Worm (Caenorhabditis elegans) whole organism, L4 larva: ENCODE results near the gene F13B12.1.

Experiments used
- F10B5.3 ChIP-seq: sonication (generic microtip); optimal IDR thresholded peaks from 2 replicates; lab custom pipeline; 2016; ENCODE audit warnings: mild to moderate bottlenecking, missing genetic modification characterization, missing compliant biosample characterization
- F26F4.8 ChIP-seq: fragments of 200-800 bp; sonication (Bioruptor generic); conservative IDR thresholded peaks from 2 replicates; pipeline ENCODE4 v1.3.6; 2022; ENCODE audit warnings: missing genetic modification characterization, missing compliant biosample characterization
- F44E2.7 ChIP-seq: fragments of 200-800 bp; sonication (Bioruptor generic); IDR thresholded peaks from 2 replicates; pipeline ENCODE4 v2.1.2; 2022; ENCODE audit warnings: missing genetic modification characterization, missing compliant biosample characterization
- F49E8.2 ChIP-seq: sonication (generic microtip); optimal IDR thresholded peaks from 2 replicates; lab custom pipeline; 2016; ENCODE audit warnings: missing compliant biosample characterization, mild to moderate bottlenecking, missing genetic modification characterization, borderline replicate concordance
- T20F7.1 ChIP-seq: fragments of 200-800 bp; sonication (Bioruptor generic); optimal IDR thresholded peaks from 2 replicates; lab custom pipeline; 2018; ENCODE audit warnings: mild to moderate bottlenecking, missing genetic modification characterization, missing compliant biosample characterization
- Y5F2A.4 ChIP-seq: fragments of 200-800 bp; sonication (Bioruptor generic); optimal IDR thresholded peaks from 2 replicates; lab custom pipeline; 2018; ENCODE audit warnings: mild to moderate bottlenecking, missing genetic modification characterization, missing compliant biosample characterization
- ama-1 ChIP-seq: fragments of 150-350 bp; optimal IDR thresholded peaks from 2 replicates; lab custom pipeline; 2014; ENCODE audit warnings: inconsistent platforms, mixed read lengths
- arid-1 ChIP-seq: fragments of 200-800 bp; sonication (Bioruptor generic); conservative IDR thresholded peaks from 2 replicates; pipeline ENCODE4 v1.3.6; 2022; ENCODE audit warnings: missing genetic modification reagents, missing genetic modification characterization, missing compliant biosample characterization
- attf-4 ChIP-seq: sonication (generic microtip); optimal IDR thresholded peaks from 3 replicates; lab custom pipeline; 2017; ENCODE audit warnings: missing biosample characterization, missing genetic modification characterization
- ceh-20 ChIP-seq: fragments of 200-800 bp; sonication (Bioruptor generic); IDR thresholded peaks from 2 replicates; pipeline ENCODE4 v1.3.6; 2022; ENCODE audit warnings: missing genetic modification reagents, missing genetic modification characterization, missing compliant biosample characterization
- ceh-28 ChIP-seq: fragments of 150-350 bp; optimal IDR thresholded peaks from 2 replicates; lab custom pipeline; 2014; ENCODE audit warnings: missing biosample characterization, missing genetic modification reagents, missing genetic modification characterization
- ceh-32 ChIP-seq: sonication (generic microtip); optimal IDR thresholded peaks from 2 replicates; lab custom pipeline; 2016; ENCODE audit warnings: mild to moderate bottlenecking, missing genetic modification characterization, missing compliant biosample characterization; ENCODE audit not compliant: poor library complexity
- ceh-62 ChIP-seq: sonication (generic microtip); optimal IDR thresholded peaks from 2 replicates; lab custom pipeline; 2017; ENCODE audit warnings: missing biosample characterization, missing genetic modification characterization
- daf-19 ChIP-seq: fragments of 200-800 bp; sonication (Bioruptor generic); conservative IDR thresholded peaks from 2 replicates; pipeline ENCODE4 v1.3.6; 2022; ENCODE audit warnings: missing genetic modification characterization, missing compliant biosample characterization
- daf-8 ChIP-seq: fragments of 200-800 bp; sonication (Bioruptor generic); IDR thresholded peaks from 2 replicates; pipeline ENCODE4 v1.3.6; 2022; ENCODE audit warnings: missing genetic modification characterization, missing compliant biosample characterization
- dmd-6 ChIP-seq: fragments of 200-800 bp; sonication (Bioruptor generic); IDR thresholded peaks from 2 replicates; pipeline ENCODE4 v1.3.6; 2022; ENCODE audit warnings: missing genetic modification reagents, missing genetic modification characterization, missing compliant biosample characterization
- dmd-8 ChIP-seq: fragments of 200-800 bp; sonication (Bioruptor generic); IDR thresholded peaks from 2 replicates; pipeline ENCODE4 v1.3.6; 2022; ENCODE audit warnings: missing genetic modification characterization, missing compliant biosample characterization
- duxl-1 ChIP-seq: sonication (generic microtip); optimal IDR thresholded peaks from 2 replicates; lab custom pipeline; 2016; ENCODE audit warnings: mild to moderate bottlenecking, missing genetic modification characterization, moderate library complexity, missing compliant biosample characterization; ENCODE audit not compliant: poor library complexity
- egl-43 ChIP-seq: fragments of 200-800 bp; sonication (Bioruptor generic); IDR thresholded peaks from 2 replicates; pipeline ENCODE4 v1.3.6; 2022; ENCODE audit warnings: missing genetic modification reagents, missing genetic modification characterization, missing compliant biosample characterization
- fos-1 ChIP-seq: fragments of 150-350 bp; optimal IDR thresholded peaks from 2 replicates; lab custom pipeline; 2014; ENCODE audit warnings: missing biosample characterization, missing genetic modification characterization
- gei-8 ChIP-seq: fragments of 200-800 bp; sonication (Bioruptor generic); optimal IDR thresholded peaks from 2 replicates; lab custom pipeline; 2018; ENCODE audit warnings: mild to moderate bottlenecking, missing genetic modification characterization, missing compliant biosample characterization
- hif-1 ChIP-seq, 2 experiments: sonication (generic microtip); optimal IDR thresholded peaks; 2 replicates each; lab custom pipeline; 2016 to 2017; ENCODE audit warnings: missing compliant biosample characterization in 2 of 2, missing genetic modification characterization in 2 of 2, missing genetic modification reagents in 2 of 2, missing genotype in 2 of 2, mild to moderate bottlenecking in 1 of 2
- hmg-1.1 ChIP-seq: fragments of 200-800 bp; sonication (Bioruptor generic); IDR thresholded peaks from 2 replicates; pipeline ENCODE4 v1.3.6; 2022; ENCODE audit warnings: missing genetic modification reagents, missing genetic modification characterization, missing compliant biosample characterization
- lin-1 ChIP-seq: fragments of 200-800 bp; sonication (Bioruptor generic); IDR thresholded peaks from 2 replicates; pipeline ENCODE4 v1.3.6; 2022; ENCODE audit warnings: missing genetic modification reagents, missing genetic modification characterization, missing compliant biosample characterization
- lin-13 ChIP-seq: fragments of 150-350 bp; optimal IDR thresholded peaks from 2 replicates; lab custom pipeline; 2014; ENCODE audit warnings: missing biosample characterization, missing genetic modification reagents, missing genetic modification characterization
- lin-15B ChIP-seq: fragments of 150-350 bp; sonication (generic microtip); optimal IDR thresholded peaks from 3 replicates; lab custom pipeline; 2014; ENCODE audit warnings: missing biosample characterization, missing genetic modification characterization
- lin-29 ChIP-seq: fragments of 200-800 bp; sonication (Bioruptor generic); IDR thresholded peaks from 2 replicates; pipeline ENCODE4 v1.3.6; 2022; ENCODE audit warnings: missing genetic modification reagents, missing genetic modification characterization, missing compliant biosample characterization
- lin-38 ChIP-seq: fragments of 200-800 bp; sonication (Bioruptor generic); IDR thresholded peaks from 2 replicates; pipeline ENCODE4 v1.3.6; 2022; ENCODE audit warnings: missing genetic modification reagents, missing genetic modification characterization, missing compliant biosample characterization
- lin-39 ChIP-seq: fragments of 150-350 bp; optimal IDR thresholded peaks from 2 replicates; lab custom pipeline; 2014; ENCODE audit warnings: missing biosample characterization, missing genetic modification reagents, missing genetic modification characterization
- lir-3 ChIP-seq: sonication (generic microtip); optimal IDR thresholded peaks from 2 replicates; lab custom pipeline; 2016; ENCODE audit warnings: mild to moderate bottlenecking, missing genetic modification characterization, missing compliant biosample characterization
- mdl-1 ChIP-seq, 2 experiments: fragments of 150-350 bp in 1 of 2; sonication (generic microtip) in 1 of 2; optimal IDR thresholded peaks; 2 replicates each; lab custom pipeline; 2014 to 2017; ENCODE audit warnings: missing biosample characterization in 2 of 2, missing genetic modification characterization in 2 of 2
- mes-2 ChIP-seq: sonication (generic microtip); optimal IDR thresholded peaks from 2 replicates; lab custom pipeline; 2016; ENCODE audit warnings: missing genotype, mild to moderate bottlenecking, missing genetic modification characterization, missing compliant biosample characterization; ENCODE audit not compliant: poor library complexity, severe bottlenecking
- mxl-3 ChIP-seq: fragments of 200-800 bp; sonication (Bioruptor generic); optimal IDR thresholded peaks from 2 replicates; lab custom pipeline; 2018; ENCODE audit warnings: mild to moderate bottlenecking, missing genetic modification characterization, missing compliant biosample characterization
- nhr-10 ChIP-seq: fragments of 150-350 bp; optimal IDR thresholded peaks from 2 replicates; lab custom pipeline; 2014; ENCODE audit warnings: missing biosample characterization, missing genetic modification characterization
- nhr-102 ChIP-seq: sonication (generic microtip); optimal IDR thresholded peaks from 2 replicates; lab custom pipeline; 2016; ENCODE audit warnings: mild to moderate bottlenecking, missing genetic modification characterization, moderate library complexity, missing compliant biosample characterization
- nhr-11 ChIP-seq: fragments of 150-350 bp; optimal IDR thresholded peaks from 2 replicates; lab custom pipeline; 2014; ENCODE audit warnings: missing biosample characterization, missing genetic modification characterization
- nhr-237 ChIP-seq: sonication (generic microtip); optimal IDR thresholded peaks from 2 replicates; lab custom pipeline; 2017; ENCODE audit warnings: missing biosample characterization, missing genetic modification characterization
- nhr-28 ChIP-seq: fragments of 150-350 bp; optimal IDR thresholded peaks from 2 replicates; lab custom pipeline; 2014; ENCODE audit warnings: missing biosample characterization, missing genetic modification characterization
- nhr-42 ChIP-seq: fragments of 200-800 bp; sonication (Bioruptor generic); IDR thresholded peaks from 2 replicates; pipeline ENCODE4 v1.3.6; 2022; ENCODE audit warnings: missing genetic modification characterization, missing compliant biosample characterization
- nhr-76 ChIP-seq: fragments of 150-350 bp; optimal IDR thresholded peaks from 2 replicates; lab custom pipeline; 2014; ENCODE audit warnings: missing biosample characterization, missing genetic modification characterization
- pqm-1 ChIP-seq: sonication (generic microtip); optimal IDR thresholded peaks from 2 replicates; lab custom pipeline; 2017; ENCODE audit warnings: missing biosample characterization, missing genetic modification characterization
- rbr-2 ChIP-seq: sonication (generic microtip); optimal IDR thresholded peaks from 2 replicates; lab custom pipeline; 2016; ENCODE audit warnings: missing genotype, missing genetic modification characterization, missing compliant biosample characterization
- saeg-2 ChIP-seq: fragments of 200-800 bp; sonication (Bioruptor generic); IDR thresholded peaks from 2 replicates; pipeline ENCODE4 v1.3.6; 2022; ENCODE audit warnings: missing genetic modification reagents, missing genetic modification characterization, missing compliant biosample characterization
- sdz-12 ChIP-seq: fragments of 200-800 bp; sonication (Bioruptor generic); optimal IDR thresholded peaks from 2 replicates; lab custom pipeline; 2018; ENCODE audit warnings: mild to moderate bottlenecking, missing genetic modification characterization, missing compliant biosample characterization
- set-16 ChIP-seq: fragments of 200-800 bp; sonication (Bioruptor generic); IDR thresholded peaks from 2 replicates; pipeline ENCODE4 v1.3.6; 2022; ENCODE audit warnings: missing genetic modification reagents, missing genetic modification characterization, missing compliant biosample characterization
- skn-1 ChIP-seq: fragments of 150-350 bp; optimal IDR thresholded peaks from 2 replicates; lab custom pipeline; 2014; ENCODE audit warnings: missing biosample characterization, missing genetic modification characterization
- snpc-1.2 ChIP-seq: fragments of 200-800 bp; sonication (Bioruptor generic); IDR thresholded peaks from 2 replicates; pipeline ENCODE4 v1.3.6; 2022; ENCODE audit warnings: missing genetic modification reagents, missing genetic modification characterization, missing compliant biosample characterization
- snpc-4 ChIP-seq: fragments of 150-350 bp; optimal IDR thresholded peaks from 2 replicates; lab custom pipeline; 2014; ENCODE audit warnings: missing biosample characterization, missing genetic modification characterization
- spr-1 ChIP-seq: sonication (generic microtip); optimal IDR thresholded peaks from 2 replicates; lab custom pipeline; 2016; ENCODE audit warnings: mild to moderate bottlenecking, missing genetic modification characterization, missing compliant biosample characterization
- tag-97 ChIP-seq: fragments of 200-800 bp; sonication (Bioruptor generic); IDR thresholded peaks from 2 replicates; pipeline ENCODE4 v1.3.6; 2022; ENCODE audit warnings: missing genetic modification characterization, missing compliant biosample characterization
- zfp-3 ChIP-seq: fragments of 200-800 bp; sonication (Bioruptor generic); conservative IDR thresholded peaks from 2 replicates; pipeline ENCODE4 v1.3.6; 2022; ENCODE audit warnings: missing genetic modification reagents, missing genetic modification characterization, missing compliant biosample characterization
- ztf-7 ChIP-seq: fragments of 150-350 bp; optimal IDR thresholded peaks from 2 replicates; lab custom pipeline; 2014; ENCODE audit warnings: missing biosample characterization, missing genetic modification characterization

Gene F13B12.1

ce11 chrIV:10373772-10374288 is 50.6 kb downstream of the F13B12.1 start, which contains the start of gene mpz-5:
TSS of gene mpz-5 (minus strand) at chrIV:10373822.
- peak; percentile 61; the same call in 1 of the 2 replicates for TF ChIP-seq hmg-1.1 (GFP tag; lab: Robert Waterston, UW)
- TF ChIP-seq duxl-1 (tag; lab: Kevin White, UChicago), result peak; percentile 16
- no peak for TF ChIP-seq pqm-1 (tag; lab: Kevin White, UChicago)
- no peak for TF ChIP-seq nhr-237 (tag; lab: Kevin White, UChicago)
- no peak for TF ChIP-seq gei-8 (GFP tag; lab: Kevin White, UChicago)
- no peak for TF ChIP-seq fos-1 (tag; lab: Kevin White, UChicago)
- TF ChIP-seq lin-13 (GFP tag; lab: Kevin White, UChicago), result no peak
- TF ChIP-seq daf-8 (GFP tag; lab: Robert Waterston, UW), result no peak
- TF ChIP-seq sdz-12, result no peak
- no peak for TF ChIP-seq Y5F2A.4
- no peak for TF ChIP-seq skn-1 (tag; lab: Kevin White, UChicago)
- peak; percentile 54 for TF ChIP-seq ztf-7 (tag; lab: Kevin White, UChicago)
- TF ChIP-seq lin-1 (GFP tag; lab: Robert Waterston, UW), result no peak
- TF ChIP-seq ceh-28 (tag; lab: Kevin White, UChicago), result no peak
- TF ChIP-seq lin-39 (tag; lab: Kevin White, UChicago), result no peak
- peak; percentile 59 for TF ChIP-seq dmd-6
- TF ChIP-seq ceh-20, result no peak
- TF ChIP-seq nhr-28 (tag; lab: Kevin White, UChicago), result peak; percentile 44
- TF ChIP-seq hif-1 (tag; optimal IDR thresholded peaks at IDR 0.05; lab: Kevin White, UChicago), result peak in 1 of 2 experiments; percentile 37
- no peak for TF ChIP-seq egl-43 (GFP tag; lab: Robert Waterston, UW)
- no peak for TF ChIP-seq ceh-62 (tag; lab: Kevin White, UChicago)
- no peak for TF ChIP-seq nhr-10 (tag; lab: Kevin White, UChicago)
- no peak for TF ChIP-seq arid-1 (GFP tag; lab: Robert Waterston, UW)
- peak; percentile 69 for TF ChIP-seq mes-2
- TF ChIP-seq F49E8.2 (tag; lab: Kevin White, UChicago), result no peak
- no peak for TF ChIP-seq tag-97 (GFP tag; lab: Robert Waterston, UW)
- TF ChIP-seq lin-15B, result no peak
- TF ChIP-seq daf-19 (GFP tag; lab: Robert Waterston, UW), result no peak
- no peak for TF ChIP-seq F44E2.7 (GFP tag; lab: Robert Waterston, UW)
- no peak for TF ChIP-seq zfp-3 (GFP tag; lab: Robert Waterston, UW)
- TF ChIP-seq set-16 (GFP tag; lab: Robert Waterston, UW), result no peak
- no peak for TF ChIP-seq nhr-11 (tag; lab: Kevin White, UChicago)
- no peak for TF ChIP-seq ceh-32
- no peak for TF ChIP-seq lir-3 (tag; lab: Kevin White, UChicago)
- peak; percentile 74 for TF ChIP-seq lin-38 (GFP tag; lab: Robert Waterston, UW)
- TF ChIP-seq dmd-8 (GFP tag; lab: Robert Waterston, UW), result no peak
- no peak for TF ChIP-seq F10B5.3 (tag; lab: Kevin White, UChicago)
- 0 out of 2 replicates have a peak, but pooled peaks have one; percentile 55 for TF ChIP-seq snpc-1.2 (GFP tag; lab: Robert Waterston, UW)
- TF ChIP-seq spr-1, result peak; percentile 30
- peak; percentile 53 for TF ChIP-seq T20F7.1 (GFP tag; lab: Kevin White, UChicago)
- no peak for TF ChIP-seq F26F4.8
- TF ChIP-seq ama-1 (lab: Kevin White, UChicago), result no peak
- no peak for TF ChIP-seq attf-4
- peak; percentile 41 for TF ChIP-seq nhr-102 (tag; lab: Kevin White, UChicago)
- TF ChIP-seq mxl-3 (GFP tag; lab: Kevin White, UChicago), result no peak
- no peak for TF ChIP-seq snpc-4 (tag; lab: Kevin White, UChicago)
- 0 out of 2 replicates have a peak, but pooled peaks have one; percentile 26 for TF ChIP-seq lin-29 (GFP tag; lab: Robert Waterston, UW)
- TF ChIP-seq mdl-1 (tag; optimal IDR thresholded peaks at IDR 0.05; lab: Kevin White, UChicago), result peak in 1 of 2 experiments; percentile 22
- TF ChIP-seq nhr-76, result no peak
- no peak for TF ChIP-seq saeg-2 (GFP tag; lab: Robert Waterston, UW)
- TF ChIP-seq nhr-42 (GFP tag; lab: Robert Waterston, UW), result no peak
- TF ChIP-seq rbr-2 (tag; lab: Kevin White, UChicago), result peak; percentile 75
